Worm (Caenorhabditis elegans) whole organism, young adult: Measurements from ENCODE around the gene srh-293.

Experiments
- F52B5.7 ChIP-seq: sonication (generic microtip); optimal IDR thresholded peaks from 2 replicates; lab custom pipeline; 2016; ENCODE audit warnings: mild to moderate bottlenecking, missing genetic modification characterization, missing compliant biosample characterization
- ama-1 ChIP-seq, 3 experiments: fragments of 150-350 bp in 1 of 3; sonication (generic microtip) in 2 of 3; optimal IDR thresholded peaks; 2 replicates each; lab custom pipeline; 2014 to 2018; ENCODE audit warnings: missing biosample characterization in 2 of 3, missing genetic modification characterization in 2 of 3, missing genetic modification reagents in 2 of 3
- attf-6 ChIP-seq: fragments of 200-800 bp; sonication (Bioruptor generic); IDR thresholded peaks from 2 replicates; pipeline ENCODE4 v1.3.6; 2022; ENCODE audit warnings: missing genetic modification reagents, missing genetic modification characterization, missing compliant biosample characterization
- bed-2 ChIP-seq: fragments of 200-800 bp; sonication (Bioruptor generic); IDR thresholded peaks from 2 replicates; pipeline ENCODE4 v1.3.6; 2022; ENCODE audit warnings: missing genetic modification reagents, missing genetic modification characterization, missing compliant biosample characterization
- egrh-3 ChIP-seq: fragments of 200-800 bp; sonication (Bioruptor generic); IDR thresholded peaks from 2 replicates; pipeline ENCODE4 v1.3.6; 2022; ENCODE audit warnings: missing genetic modification reagents, missing genetic modification characterization, missing compliant biosample characterization
- lag-1 ChIP-seq: fragments of 200-800 bp; sonication (Bioruptor generic); IDR thresholded peaks from 2 replicates; pipeline ENCODE4 v1.3.6; 2022; ENCODE audit warnings: missing genetic modification reagents, missing genetic modification characterization, missing compliant biosample characterization
- lin-40 ChIP-seq: sonication (generic microtip); optimal IDR thresholded peaks from 2 replicates; lab custom pipeline; 2016; ENCODE audit warnings: missing genetic modification characterization, mild to moderate bottlenecking, missing compliant biosample characterization, missing genotype, missing genetic modification reagents
- nfyb-1 ChIP-seq: fragments of 200-800 bp; sonication (Bioruptor generic); IDR thresholded peaks from 2 replicates; pipeline ENCODE4 v1.3.6; 2022; ENCODE audit warnings: missing genetic modification reagents, missing genetic modification characterization, missing compliant biosample characterization
- nhr-90 ChIP-seq: sonication (generic microtip); optimal IDR thresholded peaks from 2 replicates; lab custom pipeline; 2016; ENCODE audit warnings: missing genotype, mild to moderate bottlenecking, missing genetic modification characterization, missing compliant biosample characterization
- snpc-1.3 ChIP-seq: sonication (generic microtip); optimal IDR thresholded peaks from 2 replicates; lab custom pipeline; 2017; ENCODE audit warnings: missing genetic modification characterization, mild to moderate bottlenecking, missing compliant biosample characterization, antibody characterized with exemption, moderate library complexity, missing genotype, missing genetic modification reagents; ENCODE audit not compliant: insufficient read depth
- snpc-3.4 ChIP-seq: sonication (generic microtip); optimal IDR thresholded peaks from 2 replicates; lab custom pipeline; 2017; ENCODE audit warnings: missing genetic modification characterization, mild to moderate bottlenecking, missing compliant biosample characterization, antibody characterized with exemption, moderate library complexity, missing genotype, missing genetic modification reagents
- unc-130 ChIP-seq: sonication (generic microtip); optimal IDR thresholded peaks from 2 replicates; lab custom pipeline; 2016; ENCODE audit warnings: missing genetic modification reagents, missing genetic modification characterization, missing compliant biosample characterization

DNA sequence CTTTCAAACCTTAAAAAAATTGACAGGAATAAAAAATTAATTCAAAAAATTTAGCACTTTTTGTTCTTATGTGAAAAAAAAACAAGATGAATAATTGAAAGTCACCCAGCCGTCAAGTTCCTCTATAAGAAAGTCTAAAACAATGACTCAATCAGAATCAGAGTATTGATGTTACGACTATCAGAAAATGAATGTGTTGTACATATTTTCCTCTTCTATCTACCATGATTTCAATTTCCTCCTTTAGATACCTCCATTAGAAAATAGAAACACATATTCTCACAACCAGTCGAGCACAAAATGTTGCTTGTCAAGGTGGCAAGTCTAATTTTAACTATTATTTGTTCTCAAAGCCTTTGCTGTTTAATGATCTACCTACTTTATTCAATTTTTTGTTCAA is 46.0 kb upstream of the srh-293 start, which contains the start of gene srbc-48:
- TF ChIP-seq attf-6 (GFP tag; lab: Robert Waterston, UW) (no peak), nfyb-1 (GFP tag; lab: Robert Waterston, UW) (no peak), unc-130 (no peak), nhr-90 (tag; lab: Kevin White, UChicago) (no peak), ama-1 (optimal IDR thresholded peaks at IDR 0.05; lab: Kevin White, UChicago) (no peak), ama-1 (GFP tag; optimal IDR thresholded peaks at IDR 0.05; lab: Kevin White, UChicago) (no peak), snpc-3.4 (tag; lab: Kevin White, UChicago) (no peak), lag-1 (GFP tag; lab: Robert Waterston, UW) (no peak), F52B5.7 (no peak), bed-2 (GFP tag; lab: Robert Waterston, UW) (no peak), snpc-1.3 (tag; lab: Kevin White, UChicago) (no peak), lin-40 (no peak), egrh-3 (GFP tag; lab: Robert Waterston, UW) (no peak)
